Worm (Caenorhabditis elegans): Measurements from ENCODE around the gene F54D1.1.
"Not testable (repeated sequence)": the region's sequence is repeated elsewhere in the genome, so short reads cannot be mapped to it uniquely, and the experiment has no call there.

The F54D1.1 gene

ce11 chrIV:11253689-11254088 lies 7.9 kb upstream of the F54D1.1 start, which contains the start of gene C05C12.1:
C05C12.1 (plus strand) TSS chrIV:11253989.
- TF ChIP-seq unc-62 (GFP tag; optimal IDR thresholded peaks at IDR 0.05 in 1 of 2) = peak in 1 of 2 experiments; percentile 42
- not testable (repeated sequence) for TF ChIP-seq unc-62 (tag; optimal IDR thresholded peaks at IDR 0.05)

ce11 chrIV:11257476-11257875 lies 4.2 kb upstream of the F54D1.1 start:
- TF ChIP-seq daf-16 (GFP tag; optimal IDR thresholded peaks at IDR 0.05) (no peak), daf-16 (tag; optimal IDR thresholded peaks at IDR 0.05) (peak; percentile 48), dmd-9 (GFP tag; IDR thresholded peaks at IDR 0.05) (no peak), hif-1 (tag; optimal IDR thresholded peaks at IDR 0.05) (no peak), tra-1 (GFP tag; IDR thresholded peaks at IDR 0.05) (0 out of 2 replicates have a peak, but pooled peaks have one; percentile 23), nhr-28 (tag; optimal IDR thresholded peaks at IDR 0.05) (peak; percentile 65), php-3 (GFP tag; IDR thresholded peaks at IDR 0.05) (0 out of 2 replicates have a peak, but pooled peaks have one; percentile 19), lir-3 (tag; optimal IDR thresholded peaks at IDR 0.05) (no peak), lin-1 (GFP tag; IDR thresholded peaks at IDR 0.05) (0 out of 2 replicates have a peak, but pooled peaks have one; percentile 28), set-16 (GFP tag; IDR thresholded peaks at IDR 0.05) (no peak), pqm-1 (tag; optimal IDR thresholded peaks at IDR 0.05) (peak; percentile 96), dmd-6 (GFP tag; IDR thresholded peaks at IDR 0.05) (peak; percentile 86), nhr-77 (tag; optimal IDR thresholded peaks at IDR 0.05) (peak; percentile 42), madf-9 (GFP tag; conservative IDR thresholded peaks at IDR 0.05) (no peak), aha-1 (tag) (no peak), egl-27 (tag; optimal IDR thresholded peaks at IDR 0.05) (no peak), dve-1 (tag; optimal IDR thresholded peaks at IDR 0.05; ENCODE audit: insufficient read depth) (peak; percentile 45), hlh-11 (tag; optimal IDR thresholded peaks at IDR 0.05) (peak; percentile 52)

DNA sequence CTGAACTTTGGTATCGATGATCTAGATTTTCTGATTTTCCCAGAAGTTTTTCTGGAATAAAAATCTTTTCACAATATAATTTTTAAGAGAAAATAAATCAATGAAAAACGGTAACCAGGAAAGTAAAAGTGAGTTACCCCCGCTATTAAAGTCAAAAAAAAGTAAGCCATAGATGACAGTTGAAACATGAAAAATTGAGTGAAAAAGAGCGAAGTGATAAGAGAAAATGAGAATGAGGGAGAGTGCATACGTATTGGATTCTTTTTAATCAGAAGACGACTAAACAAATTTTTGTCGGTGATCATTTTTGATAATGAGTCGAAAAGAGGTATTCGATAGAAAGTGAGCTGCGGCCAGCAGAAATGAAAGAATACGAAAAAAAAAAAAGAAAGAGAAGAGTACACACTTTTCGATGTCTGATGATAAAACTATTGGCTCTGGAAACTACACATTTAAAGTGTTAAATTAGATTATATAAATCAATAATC lies 2.1 kb upstream of the F54D1.1 start, which contains the start of gene gtl-1:
TSS of gene gtl-1 (minus strand) at position 51 of the 488 bp plus-strand sequence.
- TF ChIP-seq fkh-10 (GFP tag; optimal IDR thresholded peaks at IDR 0.05) (no peak), nhr-28 (tag; optimal IDR thresholded peaks at IDR 0.05) (peak; percentile 73), ceh-20 (GFP tag; IDR thresholded peaks at IDR 0.05) (no peak), dmd-6 (GFP tag; IDR thresholded peaks at IDR 0.05) (peak; percentile 73), egl-43 (GFP tag; IDR thresholded peaks at IDR 0.05) (no peak), unc-62 (GFP tag; optimal IDR thresholded peaks at IDR 0.05 in 1 of 2) (peak in 1 of 2 experiments; percentile 38), unc-62 (tag; optimal IDR thresholded peaks at IDR 0.05) (no peak), daf-16 (GFP tag; optimal IDR thresholded peaks at IDR 0.05) (no peak), daf-16 (tag; optimal IDR thresholded peaks at IDR 0.05) (peak; percentile 37), hlh-11 (tag; optimal IDR thresholded peaks at IDR 0.05) (peak; percentile 45), dve-1 (tag; optimal IDR thresholded peaks at IDR 0.05; ENCODE audit: insufficient read depth) (peak; percentile 18), lim-7 (GFP tag; IDR thresholded peaks at IDR 0.05) (no peak), pqm-1 (tag; optimal IDR thresholded peaks at IDR 0.05) (peak; percentile 96), set-16 (GFP tag; IDR thresholded peaks at IDR 0.05) (no peak), fos-1 (tag; optimal IDR thresholded peaks at IDR 0.05) (no peak), arid-1 (GFP tag; conservative IDR thresholded peaks at IDR 0.05) (0 out of 2 replicates have a peak, but pooled peaks have one; percentile 9), zip-2 (tag; optimal IDR thresholded peaks at IDR 0.05) (no peak)

ce11 chrIV:11260544-11261227 lies 949 bp upstream of the F54D1.1 start, which contains the start of gene C05C12.5:
C05C12.5 (minus strand) TSS chrIV:11261185.
- TF ChIP-seq lin-13 (GFP tag; optimal IDR thresholded peaks at IDR 0.05) = no peak
- TF ChIP-seq aha-1 (tag) = peak; percentile 91
- TF ChIP-seq egl-43 (GFP tag; IDR thresholded peaks at IDR 0.05) = no peak
- peak in 1 of 2 experiments; percentile 88 for TF ChIP-seq unc-62 (GFP tag; optimal IDR thresholded peaks at IDR 0.05 in 1 of 2)
- TF ChIP-seq unc-62 (tag; optimal IDR thresholded peaks at IDR 0.05) = no peak

DNA sequence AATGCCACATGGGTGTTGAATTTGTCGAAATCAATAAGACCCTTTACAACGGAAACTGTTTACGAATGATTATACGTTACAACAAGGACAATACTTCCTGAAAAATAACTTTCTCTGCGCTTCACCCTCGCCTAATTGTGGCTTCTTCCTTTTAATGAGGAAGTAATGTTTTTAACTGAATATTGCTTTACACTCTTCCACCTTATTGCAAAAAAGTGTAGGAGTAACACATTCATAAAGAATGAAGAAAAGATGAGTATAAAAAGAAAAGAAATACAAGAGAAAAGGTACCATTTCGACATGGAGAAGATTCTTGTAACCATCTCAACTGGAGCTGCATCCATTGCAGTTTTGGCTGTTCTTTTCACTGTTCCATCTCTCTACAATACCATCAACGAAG lies 1.5 kb downstream of the F54D1.1 start, which contains the start of gene col-126:
TSS of gene col-126 (plus strand) at position 301 of the 400 bp plus-strand sequence.
- TF ChIP-seq lim-7 (GFP tag; IDR thresholded peaks at IDR 0.05); zag-1 (tag; optimal IDR thresholded peaks at IDR 0.05); unc-62 (GFP tag; optimal IDR thresholded peaks at IDR 0.05 in 1 of 2); unc-62 (tag; optimal IDR thresholded peaks at IDR 0.05): not testable (repeated sequence)

Data from whole organism, L4 larva.